Fruit fly (Drosophila melanogaster) whole organism, embryonic: Measurements from ENCODE around the gene Pcif1.

Experiments
- Asciz ChIP-seq: fragments of 200-800 bp; sonication (Bioruptor generic); optimal IDR thresholded peaks from 2 replicates; lab custom pipeline; 2017; ENCODE audit warnings: missing biosample characterization, mild to moderate bottlenecking, missing genetic modification characterization, missing genetic modification reagents
- Blimp-1 ChIP-seq: fragments of 200-800 bp; sonication (Bioruptor generic); optimal IDR thresholded peaks from 3 replicates; lab custom pipeline; 2018; ENCODE audit warnings: missing biosample characterization, missing genetic modification characterization, mild to moderate bottlenecking, moderate library complexity, missing genetic modification reagents
- CG10431 ChIP-seq: fragments of 200-800 bp; sonication (Bioruptor generic); optimal IDR thresholded peaks from 3 replicates; lab custom pipeline; 2018; ENCODE audit warnings: missing biosample characterization, mild to moderate bottlenecking, missing genetic modification characterization
- CG11456 ChIP-seq: fragments of 200-800 bp; sonication (Bioruptor generic); IDR thresholded peaks from 3 replicates; pipeline ENCODE4 v1.3.6; 2022; ENCODE audit warnings: missing biosample characterization, missing genetic modification characterization
- CG11504 ChIP-seq: fragments of 200-800 bp; sonication (Bioruptor generic); optimal IDR thresholded peaks from 3 replicates; lab custom pipeline; 2019; ENCODE audit warnings: missing biosample characterization, mild to moderate bottlenecking, missing genetic modification characterization, moderate library complexity
- CG12219 ChIP-seq: fragments of 200-800 bp; sonication (Bioruptor generic); optimal IDR thresholded peaks from 3 replicates; lab custom pipeline; 2018; ENCODE audit warnings: missing biosample characterization, mild to moderate bottlenecking, missing genetic modification characterization
- CG12391 ChIP-seq: fragments of 200-800 bp; sonication (Bioruptor generic); optimal IDR thresholded peaks from 3 replicates; lab custom pipeline; 2018; ENCODE audit warnings: missing biosample characterization, mild to moderate bottlenecking, missing genetic modification characterization, moderate library complexity
- CG17912 ChIP-seq: fragments of 200-800 bp; sonication (Bioruptor generic); optimal IDR thresholded peaks from 2 replicates; lab custom pipeline; 2018; ENCODE audit warnings: missing biosample characterization, mild to moderate bottlenecking, missing genetic modification characterization
- CG18619 ChIP-seq: fragments of 200-800 bp; sonication (Bioruptor generic); optimal IDR thresholded peaks from 3 replicates; lab custom pipeline; 2017; ENCODE audit warnings: missing biosample characterization, mild to moderate bottlenecking, missing genetic modification characterization
- CG31441 ChIP-seq: fragments of 200-800 bp; sonication (Bioruptor generic); IDR thresholded peaks from 2 replicates; pipeline ENCODE4 v1.3.6; 2022; ENCODE audit warnings: missing biosample characterization, missing genetic modification characterization
- CG32767 ChIP-seq: fragments of 200-800 bp; sonication (Bioruptor generic); IDR thresholded peaks from 2 replicates; pipeline ENCODE4 v1.3.6; 2022; ENCODE audit warnings: missing biosample characterization, missing genetic modification characterization
- CG3407 ChIP-seq: fragments of 200-800 bp; sonication (Bioruptor generic); optimal IDR thresholded peaks from 2 replicates; lab custom pipeline; 2018; ENCODE audit warnings: missing biosample characterization, mild to moderate bottlenecking, missing genetic modification characterization
- CG3847 ChIP-seq: fragments of 200-800 bp; sonication (Bioruptor generic); IDR thresholded peaks from 2 replicates; pipeline ENCODE4 v1.3.6; 2022; ENCODE audit warnings: missing biosample characterization, missing genetic modification characterization
- CG42726 ChIP-seq: fragments of 200-800 bp; sonication (Bioruptor generic); IDR thresholded peaks from 2 replicates; pipeline ENCODE4 v1.3.6; 2022; ENCODE audit warnings: missing biosample characterization, missing genetic modification characterization; ENCODE audit not compliant: partially characterized antibody
- CG8290 ChIP-seq, 3 experiments: fragments of 200-800 bp; sonication (Bioruptor generic); optimal IDR thresholded peaks; 2 replicates each; lab custom pipeline; 2016 to 2019; ENCODE audit warnings: missing biosample characterization in 3 of 3, missing genetic modification characterization in 3 of 3, mild to moderate bottlenecking in 2 of 3, moderate library complexity in 1 of 3
- CG9215 ChIP-seq: fragments of 200-800 bp; sonication (Bioruptor generic); IDR thresholded peaks from 2 replicates; pipeline ENCODE4 v1.3.6; 2022; ENCODE audit warnings: missing biosample characterization, missing genetic modification characterization
- Dip3 ChIP-seq: fragments of 200-800 bp; sonication (Bioruptor generic); optimal IDR thresholded peaks from 3 replicates; lab custom pipeline; 2016; ENCODE audit warnings: missing biosample characterization, missing genetic modification characterization
- Doc2 ChIP-seq: fragments of 200-800 bp; sonication (Bioruptor generic); IDR thresholded peaks from 2 replicates; pipeline ENCODE4 v1.3.6; 2022; ENCODE audit warnings: missing biosample characterization, missing genetic modification characterization
- Ets65A ChIP-seq: fragments of 200-800 bp; sonication (Bioruptor generic); peaks from one replicate; lab custom pipeline; 2016; ENCODE audit warnings: missing biosample characterization, missing genetic modification characterization
- Fer1 ChIP-seq: fragments of 200-800 bp; sonication (Bioruptor generic); optimal IDR thresholded peaks from 2 replicates; lab custom pipeline; 2017; ENCODE audit warnings: missing biosample characterization, mild to moderate bottlenecking, missing genetic modification characterization
- MTF-1 ChIP-seq: fragments of 200-800 bp; sonication (Bioruptor generic); optimal IDR thresholded peaks from 2 replicates; lab custom pipeline; 2018; ENCODE audit warnings: missing biosample characterization, mild to moderate bottlenecking, missing genetic modification characterization, borderline replicate concordance
- Meics ChIP-seq: fragments of 200-800 bp; sonication (Bioruptor generic); optimal IDR thresholded peaks from 2 replicates; lab custom pipeline; 2017; ENCODE audit warnings: missing biosample characterization, mild to moderate bottlenecking, missing genetic modification characterization
- PHDP ChIP-seq: fragments of 200-800 bp; sonication (Bioruptor generic); optimal IDR thresholded peaks from 3 replicates; lab custom pipeline; 2018; ENCODE audit warnings: missing biosample characterization, mild to moderate bottlenecking, missing genetic modification characterization, moderate library complexity
- Pdp1 ChIP-seq, 2 experiments: fragments of 200-800 bp; sonication (Bioruptor generic); optimal IDR thresholded peaks; 3 replicates each; lab custom pipeline; 2016; ENCODE audit warnings: missing biosample characterization in 2 of 2, missing genetic modification characterization in 2 of 2, mild to moderate bottlenecking in 1 of 2, moderate library complexity in 1 of 2
- Rx ChIP-seq: fragments of 200-800 bp; sonication (Bioruptor generic); IDR thresholded peaks from 2 replicates; pipeline ENCODE4 v1.3.6; 2022; ENCODE audit warnings: missing biosample characterization, missing genetic modification characterization
- Xbp1 ChIP-seq: fragments of 200-800 bp; sonication (Bioruptor generic); optimal IDR thresholded peaks from 3 replicates; lab custom pipeline; 2016; ENCODE audit warnings: missing biosample characterization, mild to moderate bottlenecking, missing genetic modification characterization
- Xrp1 ChIP-seq: fragments of 200-800 bp; sonication (Bioruptor generic); IDR thresholded peaks from 2 replicates; pipeline ENCODE4 v1.3.6; 2022; ENCODE audit warnings: missing biosample characterization, missing genetic modification characterization
- ase ChIP-seq: fragments of 200-800 bp; sonication (Bioruptor generic); IDR thresholded peaks from 3 replicates; pipeline ENCODE4 v1.3.6; 2022; ENCODE audit warnings: missing biosample characterization, missing genetic modification characterization
- ato ChIP-seq: fragments of 200-800 bp; sonication (Bioruptor generic); IDR thresholded peaks from 2 replicates; pipeline ENCODE4 v1.3.6; 2022; ENCODE audit warnings: missing biosample characterization, missing genetic modification characterization; ENCODE audit not compliant: partially characterized antibody
- bsh ChIP-seq, 2 experiments: fragments of 200-800 bp; sonication (Bioruptor generic); optimal IDR thresholded peaks; 2 replicates each; lab custom pipeline; 2017 to 2018; ENCODE audit warnings: mild to moderate bottlenecking in 2 of 2, missing biosample characterization in 2 of 2, missing genetic modification characterization in 2 of 2, moderate library complexity in 1 of 2
- crc ChIP-seq: fragments of 200-800 bp; sonication (Bioruptor generic); optimal IDR thresholded peaks from 2 replicates; lab custom pipeline; 2016; ENCODE audit warnings: missing biosample characterization, missing genetic modification characterization
- crp ChIP-seq, 2 experiments: fragments of 200-800 bp; sonication (Bioruptor generic); optimal IDR thresholded peaks; 2 replicates in 1 of 2; 3 replicates in 1 of 2; lab custom pipeline; 2017; ENCODE audit warnings: missing biosample characterization in 2 of 2, missing genetic modification characterization in 2 of 2, mild to moderate bottlenecking in 1 of 2, moderate library complexity in 1 of 2
- dpn ChIP-seq, 2 experiments: fragments of 200-800 bp; sonication (Bioruptor generic); optimal IDR thresholded peaks; 3 replicates each; lab custom pipeline; 2016; ENCODE audit warnings: missing biosample characterization in 2 of 2, missing genetic modification characterization in 2 of 2
- hkb ChIP-seq, 2 experiments: fragments of 200-800 bp in 1 of 2; fragments of >200 bp in 1 of 2; sonication (Bioruptor generic) in 1 of 2; IDR thresholded peaks in 1 of 2; optimal IDR thresholded peaks in 1 of 2; 2 replicates each; pipeline versions ENCODE4 v1.3.6 to Lab custom; 2017 to 2022; ENCODE audit warnings: missing biosample characterization in 1 of 2, missing genetic modification characterization in 1 of 2
- kay ChIP-seq: fragments of 200-800 bp; sonication (Bioruptor generic); optimal IDR thresholded peaks from 2 replicates; lab custom pipeline; 2016; ENCODE audit warnings: missing biosample characterization, missing genetic modification characterization
- lbe ChIP-seq: fragments of 200-800 bp; sonication (Bioruptor generic); optimal IDR thresholded peaks from 2 replicates; lab custom pipeline; 2016; ENCODE audit warnings: missing biosample characterization, mild to moderate bottlenecking, missing genetic modification characterization
- luna ChIP-seq: fragments of 200-800 bp; sonication (Bioruptor generic); optimal IDR thresholded peaks from 2 replicates; lab custom pipeline; 2016; ENCODE audit warnings: missing biosample characterization, missing genetic modification characterization
- mam ChIP-seq: fragments of 200-800 bp; sonication (Bioruptor generic); optimal IDR thresholded peaks from 3 replicates; lab custom pipeline; 2016; ENCODE audit warnings: missing biosample characterization, missing genetic modification characterization
- pzg ChIP-seq: fragments of 200-800 bp; sonication (Bioruptor generic); optimal IDR thresholded peaks from 3 replicates; lab custom pipeline; 2018; ENCODE audit warnings: missing biosample characterization, mild to moderate bottlenecking, missing genetic modification characterization, moderate library complexity
- ranshi ChIP-seq: fragments of 200-800 bp; sonication (Bioruptor generic); IDR thresholded peaks from 2 replicates; pipeline ENCODE4 v1.3.6; 2022; ENCODE audit warnings: missing biosample characterization, missing genetic modification characterization
- sens ChIP-seq: fragments of 200-800 bp; sonication (Bioruptor generic); peaks from one replicate; lab custom pipeline; 2016; ENCODE audit warnings: missing biosample characterization, missing genetic modification characterization
- sisA ChIP-seq: fragments of 200-800 bp; sonication (Bioruptor generic); IDR thresholded peaks from 2 replicates; pipeline ENCODE4 v1.3.6; 2022; ENCODE audit warnings: missing biosample characterization, missing genetic modification characterization
- slbo ChIP-seq: fragments of 200-800 bp; sonication (Bioruptor generic); IDR thresholded peaks from 2 replicates; pipeline ENCODE4 v1.3.6; 2022; ENCODE audit warnings: missing biosample characterization, missing genetic modification characterization
- ssp ChIP-seq: fragments of 200-800 bp; sonication (Bioruptor generic); IDR thresholded peaks from 2 replicates; pipeline ENCODE4 v1.3.6; 2022; ENCODE audit warnings: missing biosample characterization, missing genetic modification characterization
- stwl ChIP-seq: fragments of 200-800 bp; sonication (Bioruptor generic); optimal IDR thresholded peaks from 3 replicates; lab custom pipeline; 2018; ENCODE audit warnings: missing biosample characterization, mild to moderate bottlenecking, missing genetic modification characterization, moderate library complexity
- tgo ChIP-seq: fragments of 200-800 bp; sonication (Bioruptor generic); IDR thresholded peaks from 3 replicates; pipeline ENCODE4 v1.3.6; 2022; ENCODE audit warnings: missing biosample characterization, missing genetic modification characterization

The Pcif1 gene

DNA sequence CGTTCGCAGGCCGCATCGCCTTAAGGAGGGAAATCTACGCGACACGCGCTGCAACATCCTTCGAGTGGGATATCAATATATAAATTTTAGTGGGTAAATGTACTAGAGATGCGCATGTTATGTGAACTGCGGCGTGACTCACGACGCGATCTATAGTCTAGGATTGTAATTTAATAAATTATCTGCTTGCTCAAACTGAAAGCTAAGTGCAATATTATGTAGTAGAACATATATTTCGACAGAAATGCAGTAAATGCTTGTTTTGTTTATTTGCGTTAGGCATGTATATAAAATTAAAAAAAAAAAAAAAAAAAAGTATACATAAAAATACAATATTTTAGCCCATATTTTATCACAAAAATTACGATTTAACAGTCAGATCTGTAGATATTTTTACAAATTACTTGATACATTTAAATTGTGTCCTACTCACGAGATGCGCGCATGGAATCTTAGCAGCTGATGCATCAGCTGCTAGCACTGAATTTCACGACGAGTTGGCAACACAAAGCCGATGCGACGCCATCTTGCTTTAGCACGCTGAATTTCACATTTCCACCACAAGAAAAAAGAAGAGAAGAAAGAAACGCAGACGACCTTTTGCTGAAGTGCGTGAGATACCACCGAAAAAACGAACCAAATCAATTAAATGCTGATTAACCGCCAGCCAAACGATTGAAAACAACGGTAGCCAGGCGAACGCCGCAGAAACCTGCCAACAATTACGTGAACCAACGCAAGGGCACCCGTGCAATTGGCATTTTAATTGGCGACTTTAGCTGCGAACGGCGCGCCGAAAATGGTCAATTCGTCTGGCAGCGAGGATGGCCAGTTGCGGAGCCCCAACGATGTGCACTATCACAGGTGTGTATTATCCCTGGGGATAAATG, 14.8 kb downstream of the Pcif1 start, which contains the start of the genes CG4042 and Pitslre (continued):
- TF ChIP-seq ase (GFP tag; lab: Robert Waterston, UW), result 0 out of 3 replicates have a peak, but pooled peaks have one; percentile 14
- TF ChIP-seq sisA, result peak; percentile 29; the same call in 1 of the 2 replicates
- peak; percentile 41 for TF ChIP-seq CG9215
- TF ChIP-seq crp (GFP tag; optimal IDR thresholded peaks at IDR 0.05; lab: Kevin White, UChicago), result peak; percentile 95 to 96
- peak; percentile 38; the same call in 1 of the 2 replicates for TF ChIP-seq Xrp1
- peak; percentile 23; the same call in 1 of the 3 replicates for TF ChIP-seq tgo (GFP tag; lab: Robert Waterston, UW)
- TF ChIP-seq Blimp-1 (GFP tag; lab: Kevin White, UChicago), result peak; percentile 21
- TF ChIP-seq CG8290 (GFP tag; optimal IDR thresholded peaks at IDR 0.05; lab: Kevin White, UChicago), result peak; percentile 14
- peak in 1 of 2 experiments; percentile 28 for TF ChIP-seq CG8290 (tag; optimal IDR thresholded peaks at IDR 0.05; lab: Kevin White, UChicago)
- TF ChIP-seq ranshi (GFP tag; lab: Robert Waterston, UW), result no peak
- TF ChIP-seq pzg (GFP tag; lab: Kevin White, UChicago), result peak; percentile 31
- peak; percentile 12 to 68 for TF ChIP-seq Pdp1 (GFP tag; optimal IDR thresholded peaks at IDR 0.05; lab: Kevin White, UChicago)
- peak; percentile 38 for TF ChIP-seq CG12391
- 0 out of 2 replicates have a peak, but pooled peaks have one; percentile 33 for TF ChIP-seq CG31441 (GFP tag; lab: Robert Waterston, UW)
- TF ChIP-seq CG18619, result peak; percentile 14
- no peak for TF ChIP-seq CG11456 (GFP tag; lab: Robert Waterston, UW)
- TF ChIP-seq mam (GFP tag; lab: Kevin White, UChicago), result peak; percentile 53
- TF ChIP-seq Xbp1 (GFP tag; lab: Kevin White, UChicago), result peak; percentile 70
- TF ChIP-seq Fer1 (GFP tag; lab: Kevin White, UChicago), result peak; percentile 47
- TF ChIP-seq lbe (GFP tag; lab: Kevin White, UChicago), result peak; percentile 69
- TF ChIP-seq bsh (GFP tag; optimal IDR thresholded peaks at IDR 0.05; lab: Kevin White, UChicago), result peak in 1 of 2 experiments; percentile 5
- TF ChIP-seq Meics (GFP tag; lab: Kevin White, UChicago), result peak; percentile 55
- peak; percentile 8 for TF ChIP-seq CG3407 (GFP tag; lab: Kevin White, UChicago)
- TF ChIP-seq ssp (GFP tag; lab: Robert Waterston, UW), result peak; percentile 24; the same call in 1 of the 2 replicates
- TF ChIP-seq PHDP (tag; lab: Kevin White, UChicago), result peak; percentile 16
- no peak for TF ChIP-seq CG32767 (GFP tag; lab: Robert Waterston, UW)
- peak; percentile 44 for TF ChIP-seq slbo (GFP tag; lab: Robert Waterston, UW)
- TF ChIP-seq Doc2 (GFP tag; lab: Robert Waterston, UW), result no peak
- TF ChIP-seq luna, result no peak
- peak; percentile 41 for TF ChIP-seq CG11504 (tag; lab: Kevin White, UChicago)
- TF ChIP-seq MTF-1 (GFP tag; lab: Kevin White, UChicago), result no peak
- 0 out of 2 replicates have a peak, but pooled peaks have one; percentile 30 for TF ChIP-seq CG42726
- no peak for TF ChIP-seq crc (GFP tag; lab: Kevin White, UChicago)
- TF ChIP-seq Rx (GFP tag; lab: Robert Waterston, UW), result no peak
- no peak for TF ChIP-seq Dip3 (GFP tag; lab: Kevin White, UChicago)
- no peak for TF ChIP-seq CG12219 (GFP tag; lab: Kevin White, UChicago)
- peak; percentile 33 for TF ChIP-seq CG3847 (GFP tag; lab: Robert Waterston, UW)
- peak; percentile 90 for TF ChIP-seq sens (GFP tag; lab: Kevin White, UChicago)
- TF ChIP-seq dpn (GFP tag; optimal IDR thresholded peaks at IDR 0.05; lab: Kevin White, UChicago), result peak in 1 of 2 experiments; percentile 50
- no peak for TF ChIP-seq CG17912 (GFP tag; lab: Kevin White, UChicago)
- TF ChIP-seq ato (GFP tag; lab: Robert Waterston, UW), result peak; percentile 21; the same call in 1 of the 2 replicates
- TF ChIP-seq Ets65A (GFP tag; lab: Kevin White, UChicago), result peak; percentile 83
- TF ChIP-seq Asciz (GFP tag; lab: Kevin White, UChicago), result peak; percentile 22
- peak; percentile 6 for TF ChIP-seq stwl (tag; lab: Kevin White, UChicago)
- TF ChIP-seq kay (GFP tag; lab: Kevin White, UChicago), result peak; percentile 25
- TF ChIP-seq CG10431, result peak; percentile 7
- TF ChIP-seq hkb (optimal IDR thresholded peaks at IDR 0.05; lab: Kevin White, UChicago), result no peak
- peak; percentile 16; the same call in 1 of the 2 replicates for TF ChIP-seq hkb (GFP tag; IDR thresholded peaks at IDR 0.05; lab: Robert Waterston, UW)
